Worm (Caenorhabditis elegans): ENCODE measurements around the gene clec-88.

clec-88 gene

ce11 chrII:6413788-6414187, 48.3 kb downstream of the clec-88 start:
- 0 out of 2 replicates have a peak, but pooled peaks have one; percentile 15 for TF ChIP-seq saeg-2 (GFP tag; IDR thresholded peaks at IDR 0.05)
- TF ChIP-seq ceh-62 (tag; optimal IDR thresholded peaks at IDR 0.05): no peak
- no peak for TF ChIP-seq nhr-237 (tag; optimal IDR thresholded peaks at IDR 0.05)
- TF ChIP-seq tag-97 (GFP tag; IDR thresholded peaks at IDR 0.05): no peak
- peak; percentile 89 for TF ChIP-seq dve-1 (tag; optimal IDR thresholded peaks at IDR 0.05; ENCODE audit: insufficient read depth)
- TF ChIP-seq ztf-11 (tag; optimal IDR thresholded peaks at IDR 0.05): no peak
- TF ChIP-seq lin-39 (tag; optimal IDR thresholded peaks at IDR 0.05): no peak
- no peak for TF ChIP-seq fos-1 (tag; optimal IDR thresholded peaks at IDR 0.05)
- no peak for TF ChIP-seq unc-39 (tag; optimal IDR thresholded peaks at IDR 0.05)
- no peak for TF ChIP-seq nhr-111 (GFP tag; optimal IDR thresholded peaks at IDR 0.05)
- peak; percentile 22 for TF ChIP-seq zip-2 (tag; optimal IDR thresholded peaks at IDR 0.05)
- TF ChIP-seq ztf-7 (tag; optimal IDR thresholded peaks at IDR 0.05): no peak
- TF ChIP-seq hlh-11 (tag; optimal IDR thresholded peaks at IDR 0.05): peak; percentile 86
- TF ChIP-seq dmd-8 (GFP tag; IDR thresholded peaks at IDR 0.05): no peak
- TF ChIP-seq php-3 (GFP tag; IDR thresholded peaks at IDR 0.05): peak; percentile 87
- peak; percentile 77 for TF ChIP-seq nhr-28 (tag; optimal IDR thresholded peaks at IDR 0.05)
- peak; percentile 51 for TF ChIP-seq nhr-102 (tag; optimal IDR thresholded peaks at IDR 0.05)
- TF ChIP-seq nhr-6 (tag; optimal IDR thresholded peaks at IDR 0.05): peak; percentile 32
- no peak for TF ChIP-seq F37D6.2 (tag; optimal IDR thresholded peaks at IDR 0.05)
- TF ChIP-seq fkh-10 (GFP tag; optimal IDR thresholded peaks at IDR 0.05): no peak
- no peak for TF ChIP-seq lin-15B (tag; optimal IDR thresholded peaks at IDR 0.05)
- no peak for TF ChIP-seq egl-43 (GFP tag; IDR thresholded peaks at IDR 0.05)
- TF ChIP-seq ceh-82 (tag; optimal IDR thresholded peaks at IDR 0.05): no peak
- TF ChIP-seq pqm-1 (tag; optimal IDR thresholded peaks at IDR 0.05): peak; percentile 93
- no peak for TF ChIP-seq spr-3 (GFP tag; optimal IDR thresholded peaks at IDR 0.05)
- no peak for TF ChIP-seq aha-1 (tag)
- TF ChIP-seq vab-7 (GFP tag; IDR thresholded peaks at IDR 0.05): no peak
- TF ChIP-seq gei-8 (GFP tag; optimal IDR thresholded peaks at IDR 0.05): no peak
- no peak for TF ChIP-seq Y48G9A.11 (GFP tag; IDR thresholded peaks at IDR 0.05)
- TF ChIP-seq F44E2.7 (GFP tag; IDR thresholded peaks at IDR 0.05): no peak
- TF ChIP-seq daf-16 (GFP tag; optimal IDR thresholded peaks at IDR 0.05): peak in 1 of 2 experiments; percentile 32
- peak; percentile 78 for TF ChIP-seq daf-16 (tag; optimal IDR thresholded peaks at IDR 0.05)
- TF ChIP-seq zag-1 (tag; optimal IDR thresholded peaks at IDR 0.05): no peak
- TF ChIP-seq lin-1 (GFP tag; IDR thresholded peaks at IDR 0.05): no peak
- TF ChIP-seq nhr-41 (GFP tag; IDR thresholded peaks at IDR 0.05): 0 out of 2 replicates have a peak, but pooled peaks have one; percentile 28
- TF ChIP-seq zip-11 (GFP tag; IDR thresholded peaks at IDR 0.05): no peak
- TF ChIP-seq madf-5 (GFP tag; IDR thresholded peaks at IDR 0.05): no peak
- TF ChIP-seq lin-13 (GFP tag; optimal IDR thresholded peaks at IDR 0.05): no peak
- TF ChIP-seq hlh-30 (tag; optimal IDR thresholded peaks at IDR 0.05; ENCODE audit: insufficient read depth): peak; percentile 24
- TF ChIP-seq mep-1 (tag; optimal IDR thresholded peaks at IDR 0.05): peak; percentile 17
- TF ChIP-seq nhr-25 (tag; optimal IDR thresholded peaks at IDR 0.05; ENCODE audit: borderline replicate concordance, insufficient read depth): no peak
- peak; percentile 80 for TF ChIP-seq mxl-3 (GFP tag; optimal IDR thresholded peaks at IDR 0.05)
- TF ChIP-seq jun-1 (tag; optimal IDR thresholded peaks at IDR 0.05): no peak
- TF ChIP-seq unc-130 (GFP tag; optimal IDR thresholded peaks at IDR 0.05): no peak
- peak; percentile 85 for TF ChIP-seq dmd-6 (GFP tag; IDR thresholded peaks at IDR 0.05)
- TF ChIP-seq ceh-20 (GFP tag; IDR thresholded peaks at IDR 0.05): peak; percentile 51; the same call in 1 of the 2 replicates
- no peak for TF ChIP-seq egl-27 (tag; optimal IDR thresholded peaks at IDR 0.05)
- TF ChIP-seq mes-2 (tag; optimal IDR thresholded peaks at IDR 0.05; ENCODE audit: poor library complexity, severe bottlenecking): no peak
- no peak for TF ChIP-seq T26A8.4 (GFP tag; IDR thresholded peaks at IDR 0.05)
- TF ChIP-seq unc-62 (GFP tag; optimal IDR thresholded peaks at IDR 0.05 in 1 of 2): peak; percentile 37 to 62
- no peak for TF ChIP-seq unc-62 (tag; optimal IDR thresholded peaks at IDR 0.05)
- TF ChIP-seq lim-7 (GFP tag; IDR thresholded peaks at IDR 0.05): no peak
- TF ChIP-seq ceh-28 (tag; optimal IDR thresholded peaks at IDR 0.05): no peak
